Fruit fly (Drosophila melanogaster): ENCODE data around the gene Peritrophin-15b.
A peak's percentile ranks its signal among the peaks of the same experiment; 100 is the strongest.

Gene Peritrophin-15b

dm6 chr2L:8432130-8432529 is 37.4 kb upstream of the Peritrophin-15b start (continued):
- no peak for TF ChIP-seq Six4 (GFP tag; optimal IDR thresholded peaks at IDR 0.05)
- no peak for TF ChIP-seq mam (GFP tag; optimal IDR thresholded peaks at IDR 0.05)
- no peak for TF ChIP-seq CG13775 (GFP tag; optimal IDR thresholded peaks at IDR 0.05)
- TF ChIP-seq CG1529 (GFP tag; optimal IDR thresholded peaks at IDR 0.05) = no peak
- no peak for TF ChIP-seq lola (GFP tag; optimal IDR thresholded peaks at IDR 0.05)
- no peak for TF ChIP-seq kay (GFP tag; optimal IDR thresholded peaks at IDR 0.05)
- no peak for TF ChIP-seq CG15073 (GFP tag; optimal IDR thresholded peaks at IDR 0.05)
- no peak for TF ChIP-seq HHEX (GFP tag; optimal IDR thresholded peaks at IDR 0.05)
- no peak for TF ChIP-seq CG1602 (GFP tag; optimal IDR thresholded peaks at IDR 0.05)
- TF ChIP-seq Side (GFP tag; optimal IDR thresholded peaks at IDR 0.05) = no peak
- no peak for TF ChIP-seq CG17385 (GFP tag; optimal IDR thresholded peaks at IDR 0.05)

DNA sequence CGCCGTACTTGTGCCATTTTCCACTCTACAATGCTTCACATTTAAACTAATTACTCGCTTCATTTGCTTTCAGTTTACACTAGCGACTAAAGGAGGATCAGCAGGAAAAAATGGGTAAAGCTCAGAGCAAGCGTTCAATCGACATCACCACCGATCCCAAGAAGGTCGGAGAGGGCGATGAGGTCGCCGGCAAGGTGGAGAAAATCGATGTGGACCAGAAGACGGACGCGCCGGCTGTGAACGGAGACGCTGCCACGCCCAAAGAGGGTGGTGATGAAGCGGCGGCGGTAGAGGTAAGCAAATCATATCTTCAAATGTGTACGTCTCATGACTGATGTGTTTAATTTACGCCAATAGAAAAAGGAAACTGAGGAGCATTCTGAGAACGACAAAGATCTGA is 32.1 kb upstream of the Peritrophin-15b start:
- TF ChIP-seq CG11560 (tag; IDR thresholded peaks at IDR 0.05) = no peak
- TF ChIP-seq CG12769 (tag; optimal IDR thresholded peaks at IDR 0.05) = no peak
- no peak for TF ChIP-seq HLH3B (GFP tag; IDR thresholded peaks at IDR 0.05)
- TF ChIP-seq toy (GFP tag; IDR thresholded peaks at IDR 0.05) = no peak
- TF ChIP-seq Med (GFP tag) = peak; percentile 63

DNA sequence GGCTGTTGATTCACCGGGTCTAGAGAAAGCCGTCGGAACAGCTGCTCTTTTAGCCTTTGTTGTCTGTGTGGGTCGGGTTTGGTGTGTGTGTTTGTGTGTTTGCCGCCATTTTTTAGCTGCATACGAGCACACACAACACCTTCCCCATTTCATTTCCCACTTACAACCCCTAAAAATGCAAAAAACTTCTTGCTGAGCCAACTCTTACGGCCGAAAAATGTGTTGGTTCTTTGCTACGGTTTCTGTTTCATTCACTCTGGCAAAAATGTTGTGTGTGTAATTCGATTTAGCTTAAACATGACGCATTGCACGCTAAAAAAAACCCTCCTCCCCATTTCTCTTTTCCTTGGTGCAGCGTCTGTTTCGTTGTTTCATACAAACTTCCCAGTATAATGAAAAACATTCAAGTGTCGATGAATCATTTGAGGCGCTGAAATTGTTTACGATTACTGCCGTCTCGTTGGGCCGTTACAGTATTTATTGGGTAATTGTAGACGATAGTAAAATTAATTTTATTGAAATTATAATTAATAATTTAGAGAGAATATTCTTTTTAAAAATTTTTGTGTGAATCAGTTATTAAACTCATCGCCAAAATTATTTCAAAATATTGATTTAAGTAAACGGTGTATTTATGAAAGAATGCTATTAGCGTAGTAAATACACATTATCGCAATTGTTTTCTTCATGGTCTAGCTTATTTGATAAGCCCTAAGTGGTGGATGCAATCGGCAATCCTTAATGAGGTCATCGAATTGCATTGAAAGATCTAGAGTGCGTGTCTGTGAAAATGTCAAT is 31.4 kb upstream of the Peritrophin-15b start:
- TF ChIP-seq kni (GFP tag; optimal IDR thresholded peaks at IDR 0.05) (no peak), CG11456 (GFP tag; IDR thresholded peaks at IDR 0.05) (0 out of 3 replicates have a peak, but pooled peaks have one; percentile 21), MESR4 (GFP tag; optimal IDR thresholded peaks at IDR 0.05) (no peak), CG2199 (GFP tag; IDR thresholded peaks at IDR 0.05) (0 out of 3 replicates have a peak, but pooled peaks have one; percentile 39), CG17385 (GFP tag; optimal IDR thresholded peaks at IDR 0.05) (no peak), CHES-1-like (GFP tag; optimal IDR thresholded peaks at IDR 0.05) (no peak), pros (GFP tag; optimal IDR thresholded peaks at IDR 0.05) (peak; percentile 60), zf30C (GFP tag; optimal IDR thresholded peaks at IDR 0.05) (no peak), Vsx1 (GFP tag; optimal IDR thresholded peaks at IDR 0.05) (no peak)

DNA sequence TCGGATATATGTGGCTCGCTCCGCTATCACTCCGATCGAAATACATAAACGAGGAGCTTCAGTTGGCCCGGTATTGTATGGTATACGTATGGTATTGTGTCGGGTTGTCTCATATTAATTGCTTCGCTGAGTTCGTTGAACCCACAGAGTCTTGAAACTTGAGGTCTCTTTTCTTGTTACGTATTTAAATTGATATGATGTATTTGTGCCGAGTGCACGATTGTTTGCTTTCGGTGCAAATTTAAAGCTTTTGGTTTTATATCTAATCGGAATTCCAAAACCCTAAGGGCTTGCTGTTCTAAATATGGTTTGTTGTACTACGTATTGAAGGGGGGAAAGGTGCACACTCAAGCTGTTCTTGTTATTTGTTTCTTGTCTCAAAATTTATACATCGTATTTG is 30.5 kb upstream of the Peritrophin-15b start:
- TF ChIP-seq CG6654 (GFP tag; optimal IDR thresholded peaks at IDR 0.05) = no peak
- TF ChIP-seq CG5245 (GFP tag; optimal IDR thresholded peaks at IDR 0.05) = no peak
- no peak for TF ChIP-seq CG4282 (GFP tag; optimal IDR thresholded peaks at IDR 0.05)
- no peak for TF ChIP-seq CG2116 (GFP tag; optimal IDR thresholded peaks at IDR 0.05)
- peak; percentile 12 for TF ChIP-seq sens (GFP tag)
- no peak for TF ChIP-seq aop (GFP tag; IDR thresholded peaks at IDR 0.05)
- TF ChIP-seq Med (GFP tag) = peak; percentile 31
- no peak for TF ChIP-seq YL-1 (GFP tag; optimal IDR thresholded peaks at IDR 0.05)
- no peak for TF ChIP-seq CG10366 (GFP tag; IDR thresholded peaks at IDR 0.05)
- TF ChIP-seq Fer1 (GFP tag; optimal IDR thresholded peaks at IDR 0.05) = no peak
- TF ChIP-seq CG7987 (GFP tag; optimal IDR thresholded peaks at IDR 0.05) = no peak
- no peak for TF ChIP-seq CG8478 (optimal IDR thresholded peaks at IDR 0.05)
- TF ChIP-seq Mrtf (GFP tag; IDR thresholded peaks at IDR 0.05) = no peak
- TF ChIP-seq CG33557 (GFP tag; optimal IDR thresholded peaks at IDR 0.05) = no peak
- no peak for TF ChIP-seq CG8765 (GFP tag; IDR thresholded peaks at IDR 0.05)
- no peak for TF ChIP-seq mam (GFP tag; optimal IDR thresholded peaks at IDR 0.05)
- TF ChIP-seq Trl (optimal IDR thresholded peaks at IDR 0.05) = peak in 1 of 2 experiments; percentile 15
- TF ChIP-seq Trl (GFP tag; optimal IDR thresholded peaks at IDR 0.05) = no peak
